Fruit fly (Drosophila melanogaster) S2 (cell line): ENCODE results near the gene CanB.

ENCODE experiments used
- CG8478 ChIP-seq: fragments of >200 bp; optimal IDR thresholded peaks from 2 replicates; lab custom pipeline; 2018
- CTCF ChIP-seq, 2 experiments: fragments of >200 bp; optimal IDR thresholded peaks; 2 replicates each; lab custom pipeline; 2018

DNA sequence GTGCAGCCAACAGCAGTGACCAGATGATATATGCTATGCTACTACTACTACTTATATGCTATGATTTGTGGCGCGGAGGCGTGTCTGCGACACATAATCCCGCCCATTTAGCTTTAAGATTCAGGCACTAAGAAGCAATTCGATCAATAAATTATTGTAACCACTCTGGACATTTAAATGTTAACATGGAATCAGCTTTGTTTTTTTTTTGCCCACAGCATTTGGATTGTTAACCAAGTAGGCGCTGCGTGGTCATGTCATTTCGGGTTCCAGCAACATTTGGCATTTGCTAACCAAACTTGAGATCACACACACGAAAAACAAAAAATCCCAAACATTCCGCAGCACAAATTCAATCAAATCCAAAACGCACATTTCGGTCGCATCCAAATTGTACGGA, 19.3 kb upstream of the CanB start, which contains the start of gene CG4198:
- TF ChIP-seq CG8478 (lab: Kevin White, UChicago), result no peak
- no peak for TF ChIP-seq CTCF (optimal IDR thresholded peaks at IDR 0.05; lab: Kevin White, UChicago)
